Worm (Caenorhabditis elegans): ENCODE results near the gene Y37E11B.10.

- no peak for TF ChIP-seq grh-1 (GFP tag; IDR thresholded peaks at IDR 0.05)
- TF ChIP-seq unc-62 (GFP tag; optimal IDR thresholded peaks at IDR 0.05), result no peak
- TF ChIP-seq fkh-8 (tag; optimal IDR thresholded peaks at IDR 0.05), result no peak
- no peak for TF ChIP-seq nhr-19 (GFP tag; conservative IDR thresholded peaks at IDR 0.05)
- TF ChIP-seq hlh-17 (GFP tag; optimal IDR thresholded peaks at IDR 0.05; ENCODE audit: borderline replicate concordance), result no peak
Observed at ce11 chrIV:3590821-3591220, 15.4 kb downstream of the Y37E11B.10 start.

Data from whole organism, L1 larva.